Worm (Caenorhabditis elegans) whole organism, mixed stage, embryonic: Measurements from ENCODE around the gene tab-1.

Experiments
- elt-3 ChIP-seq: fragments of 150-350 bp; optimal IDR thresholded peaks from 2 replicates; lab custom pipeline; 2014; ENCODE audit warnings: missing biosample characterization, missing genetic modification characterization
- lin-13 ChIP-seq: fragments of 150-350 bp; optimal IDR thresholded peaks from 2 replicates; lab custom pipeline; 2014; ENCODE audit warnings: missing biosample characterization, missing genetic modification characterization
- nhr-12 ChIP-seq: fragments of 150-350 bp; optimal IDR thresholded peaks from 2 replicates; lab custom pipeline; 2014; ENCODE audit warnings: missing biosample characterization, missing genetic modification characterization

- TF ChIP-seq lin-13 (tag; lab: Kevin White, UChicago) (no peak), nhr-12 (no peak), elt-3 (tag; lab: Kevin White, UChicago) (no peak)
Observed at ce11 chrII:6821832-6822231, 18.7 kb downstream of the tab-1 start.
